Worm (Caenorhabditis elegans) whole organism, late embryonic: ENCODE measurements around the gene T17H7.7.

Experiments used
- nfya-1 ChIP-seq: sonication (generic microtip); optimal IDR thresholded peaks from 2 replicates; lab custom pipeline; 2017; ENCODE audit warnings: missing genetic modification characterization, mild to moderate bottlenecking, missing compliant biosample characterization, antibody characterized with exemption, moderate library complexity
- ref-2 ChIP-seq: sonication (generic microtip); optimal IDR thresholded peaks from 2 replicates; lab custom pipeline; 2016; ENCODE audit warnings: missing genetic modification characterization, missing compliant biosample characterization
- sdc-2 ChIP-seq: sonication (generic microtip); optimal IDR thresholded peaks from 2 replicates; lab custom pipeline; 2016; ENCODE audit warnings: missing genotype, missing genetic modification characterization, missing compliant biosample characterization
- syd-9 ChIP-seq: sonication (generic microtip); optimal IDR thresholded peaks from 2 replicates; lab custom pipeline; 2016; ENCODE audit warnings: mild to moderate bottlenecking, missing genetic modification characterization, moderate library complexity, missing compliant biosample characterization
- unc-55 ChIP-seq: sonication (generic microtip); optimal IDR thresholded peaks from 2 replicates; lab custom pipeline; 2017; ENCODE audit warnings: missing biosample characterization, missing genetic modification reagents, missing genetic modification characterization
- ztf-16 ChIP-seq: sonication (generic microtip); optimal IDR thresholded peaks from 2 replicates; lab custom pipeline; 2017; ENCODE audit warnings: missing genetic modification characterization, missing compliant biosample characterization

ce11 chrIII:794000-794399 is 36.1 kb upstream of the T17H7.7 start, which contains the start of gene rps-29:
- TF ChIP-seq nfya-1 (tag; lab: Kevin White, UChicago) (no peak), sdc-2 (tag; lab: Kevin White, UChicago) (no peak), ref-2 (no peak), ztf-16 (tag; lab: Kevin White, UChicago) (no peak), unc-55 (no peak), syd-9 (tag; lab: Kevin White, UChicago) (no peak)
